Fruit fly (Drosophila melanogaster) whole organism, embryonic: ENCODE results near the gene CG12702.
A peak's percentile ranks its signal among the peaks of the same experiment; 100 is the strongest.

ENCODE experiments used
- Antp ChIP-seq: fragments of 200-800 bp; sonication (Bioruptor generic); optimal IDR thresholded peaks from 3 replicates; lab custom pipeline; 2016; ENCODE audit warnings: missing biosample characterization, missing genetic modification characterization
- Awh ChIP-seq: fragments of 200-800 bp; sonication (Bioruptor generic); IDR thresholded peaks from 2 replicates; pipeline ENCODE4, ENCODE4 v1.3.6; 2022; ENCODE audit warnings: missing biosample characterization, missing genetic modification characterization
- Blimp-1 ChIP-seq: fragments of 200-800 bp; sonication (Bioruptor generic); optimal IDR thresholded peaks from 3 replicates; lab custom pipeline; 2018; ENCODE audit warnings: missing biosample characterization, missing genetic modification characterization, mild to moderate bottlenecking, moderate library complexity, missing genetic modification reagents
- CG11247 ChIP-seq: fragments of 200-800 bp; sonication (Bioruptor generic); IDR thresholded peaks from 2 replicates; pipeline ENCODE4 v1.3.6; 2022; ENCODE audit warnings: missing biosample characterization, missing genetic modification characterization
- CG12236 ChIP-seq: fragments of 200-800 bp; sonication (Bioruptor generic); optimal IDR thresholded peaks from 2 replicates; lab custom pipeline; 2016; ENCODE audit warnings: missing biosample characterization, missing genetic modification characterization
- CG12299 ChIP-seq: fragments of 200-800 bp; sonication (Bioruptor generic); optimal IDR thresholded peaks from 2 replicates; lab custom pipeline; 2018; ENCODE audit warnings: missing biosample characterization, mild to moderate bottlenecking, missing genetic modification characterization
- CG12942 ChIP-seq: fragments of 200-800 bp; sonication (Bioruptor generic); optimal IDR thresholded peaks from 3 replicates; lab custom pipeline; 2016; ENCODE audit warnings: missing biosample characterization, missing genetic modification characterization
- CG13775 ChIP-seq: fragments of 200-800 bp; sonication (Bioruptor generic); optimal IDR thresholded peaks from 3 replicates; lab custom pipeline; 2017; ENCODE audit warnings: missing biosample characterization, mild to moderate bottlenecking, missing genetic modification characterization
- CG14965 ChIP-seq: fragments of 200-800 bp; sonication (Bioruptor generic); optimal IDR thresholded peaks from 2 replicates; lab custom pipeline; 2016; ENCODE audit warnings: missing biosample characterization, missing genetic modification characterization, borderline replicate concordance
- CG15514 ChIP-seq: fragments of 200-800 bp; sonication (Bioruptor generic); optimal IDR thresholded peaks from 3 replicates; lab custom pipeline; 2017; ENCODE audit warnings: missing biosample characterization, missing genetic modification characterization, mild to moderate bottlenecking, moderate library complexity, missing genetic modification reagents
- CG17361 ChIP-seq: fragments of 200-800 bp; sonication (Bioruptor generic); IDR thresholded peaks from 3 replicates; pipeline ENCODE4 v1.3.6; 2022; ENCODE audit warnings: missing biosample characterization, missing genetic modification characterization
- CG17912 ChIP-seq: fragments of 200-800 bp; sonication (Bioruptor generic); optimal IDR thresholded peaks from 2 replicates; lab custom pipeline; 2018; ENCODE audit warnings: missing biosample characterization, mild to moderate bottlenecking, missing genetic modification characterization
- CG18619 ChIP-seq: fragments of 200-800 bp; sonication (Bioruptor generic); optimal IDR thresholded peaks from 3 replicates; lab custom pipeline; 2017; ENCODE audit warnings: missing biosample characterization, mild to moderate bottlenecking, missing genetic modification characterization
- CG2202 ChIP-seq: fragments of 200-800 bp; sonication (Bioruptor generic); optimal IDR thresholded peaks from 2 replicates; lab custom pipeline; 2018; ENCODE audit warnings: missing biosample characterization, mild to moderate bottlenecking, missing genetic modification characterization
- CG3065 ChIP-seq: fragments of 200-800 bp; sonication (Bioruptor generic); optimal IDR thresholded peaks from 2 replicates; lab custom pipeline; 2016; ENCODE audit warnings: missing biosample characterization, missing genetic modification characterization
- CG3838 ChIP-seq: fragments of 200-800 bp; sonication (Bioruptor generic); optimal IDR thresholded peaks from 3 replicates; lab custom pipeline; 2016; ENCODE audit warnings: missing biosample characterization, missing genetic modification characterization
- CG4282 ChIP-seq: fragments of 200-800 bp; sonication (Bioruptor generic); optimal IDR thresholded peaks from 2 replicates; lab custom pipeline; 2016; ENCODE audit warnings: missing biosample characterization, missing genetic modification characterization
- D ChIP-seq, 2 experiments: fragments of 200-800 bp in 1 of 2; fragments of >200 bp in 1 of 2; sonication (Bioruptor generic) in 1 of 2; optimal IDR thresholded peaks; 2 replicates in 1 of 2; 3 replicates in 1 of 2; lab custom pipeline; 2017; ENCODE audit warnings: mild to moderate bottlenecking in 1 of 2, missing biosample characterization in 1 of 2, missing genetic modification characterization in 1 of 2, missing genetic modification reagents in 1 of 2
- D19A ChIP-seq: fragments of 200-800 bp; optimal IDR thresholded peaks from 3 replicates; lab custom pipeline; 2019; ENCODE audit warnings: missing biosample characterization, mild to moderate bottlenecking, missing genetic modification characterization, moderate library complexity
- Doc3 ChIP-seq: fragments of 200-800 bp; sonication (Bioruptor generic); IDR thresholded peaks from 3 replicates; pipeline ENCODE4 v1.3.6; 2022; ENCODE audit warnings: missing biosample characterization, missing genetic modification characterization; ENCODE audit not compliant: partially characterized antibody
- H15 ChIP-seq: fragments of 200-800 bp; sonication (Bioruptor generic); IDR thresholded peaks from 3 replicates; pipeline ENCODE4 v1.3.6; 2022; ENCODE audit warnings: missing biosample characterization, missing genetic modification characterization
- HLHmδ ChIP-seq: fragments of 200-800 bp; sonication (Bioruptor generic); optimal IDR thresholded peaks from 2 replicates; lab custom pipeline; 2018; ENCODE audit warnings: missing biosample characterization, mild to moderate bottlenecking, missing genetic modification characterization, moderate library complexity
- Hr39 ChIP-seq: fragments of >200 bp; optimal IDR thresholded peaks from 2 replicates; lab custom pipeline; 2017
- Kr ChIP-seq: fragments of 200-800 bp; sonication (Bioruptor generic); optimal IDR thresholded peaks from 2 replicates; lab custom pipeline; 2017; ENCODE audit warnings: missing biosample characterization, mild to moderate bottlenecking, missing genetic modification characterization
- MBD-R2 ChIP-seq: fragments of 200-800 bp; sonication (Bioruptor generic); IDR thresholded peaks from 2 replicates; pipeline ENCODE4 v1.3.6; 2022; ENCODE audit warnings: missing biosample characterization, missing genetic modification characterization
- Optix ChIP-seq: fragments of 200-800 bp; sonication (Bioruptor generic); IDR thresholded peaks from 3 replicates; pipeline ENCODE4 v1.3.6; 2022; ENCODE audit warnings: missing biosample characterization, missing genetic modification characterization
- Scr ChIP-seq: fragments of 200-800 bp; sonication (Bioruptor generic); IDR thresholded peaks from 2 replicates; pipeline ENCODE4 v1.3.6; 2022; ENCODE audit warnings: missing biosample characterization, missing genetic modification characterization; ENCODE audit not compliant: partially characterized antibody
- bab2 ChIP-seq: fragments of 200-800 bp; sonication (Bioruptor generic); optimal IDR thresholded peaks from 2 replicates; lab custom pipeline; 2016; ENCODE audit warnings: missing biosample characterization, missing genetic modification characterization
- cato ChIP-seq: fragments of 200-800 bp; sonication (Bioruptor generic); optimal IDR thresholded peaks from 2 replicates; lab custom pipeline; 2016; ENCODE audit warnings: missing biosample characterization, missing genetic modification characterization, borderline replicate concordance
- gcm ChIP-seq: fragments of 200-800 bp; sonication (Bioruptor generic); optimal IDR thresholded peaks from 2 replicates; lab custom pipeline; 2019; ENCODE audit warnings: missing biosample characterization, mild to moderate bottlenecking, missing genetic modification characterization, moderate library complexity
- jigr1 ChIP-seq: fragments of 200-800 bp; sonication (Bioruptor generic); IDR thresholded peaks from 3 replicates; pipeline ENCODE4 v1.3.6; 2022; ENCODE audit warnings: missing biosample characterization, missing genetic modification characterization
- jumu ChIP-seq: fragments of 200-800 bp; sonication (Bioruptor generic); optimal IDR thresholded peaks from 3 replicates; lab custom pipeline; 2016; ENCODE audit warnings: missing biosample characterization, missing genetic modification characterization
- knrl ChIP-seq: fragments of 200-800 bp; sonication (Bioruptor generic); IDR thresholded peaks from 3 replicates; pipeline ENCODE4 v1.3.6; 2022; ENCODE audit warnings: missing biosample characterization, missing genetic modification characterization; ENCODE audit not compliant: partially characterized antibody
- lov ChIP-seq, 2 experiments: fragments of 200-800 bp in 1 of 2; fragments of >200 bp in 1 of 2; sonication (Bioruptor generic) in 1 of 2; IDR thresholded peaks in 1 of 2; optimal IDR thresholded peaks in 1 of 2; 2 replicates in 1 of 2; 3 replicates in 1 of 2; pipeline versions ENCODE4 v1.3.6 to Lab custom; 2017 to 2022; ENCODE audit warnings: missing biosample characterization in 1 of 2, missing genetic modification characterization in 1 of 2
- nom ChIP-seq: fragments of 200-800 bp; sonication (Bioruptor generic); optimal IDR thresholded peaks from 2 replicates; lab custom pipeline; 2017; ENCODE audit warnings: missing biosample characterization, missing genetic modification characterization, mild to moderate bottlenecking, moderate library complexity, missing genetic modification reagents
- pan ChIP-seq, 4 experiments: fragments of >200 bp in 3 of 4; fragments of 200-800 bp in 1 of 4; sonication (Bioruptor generic) in 1 of 4; optimal IDR thresholded peaks in 3 of 4; IDR thresholded peaks in 1 of 4; 2 replicates each; pipeline versions ENCODE4 v1.3.6 to Lab custom; 2017 to 2022; ENCODE audit warnings: missing biosample characterization in 2 of 4, missing genetic modification characterization in 2 of 4, mixed read lengths in 1 of 4
- pnt ChIP-seq: fragments of 200-800 bp; sonication (Bioruptor generic); optimal IDR thresholded peaks from 3 replicates; lab custom pipeline; 2016; ENCODE audit warnings: missing biosample characterization, missing genetic modification characterization
- pzg ChIP-seq: fragments of 200-800 bp; sonication (Bioruptor generic); optimal IDR thresholded peaks from 3 replicates; lab custom pipeline; 2018; ENCODE audit warnings: missing biosample characterization, mild to moderate bottlenecking, missing genetic modification characterization, moderate library complexity
- row ChIP-seq: fragments of 200-800 bp; sonication (Bioruptor generic); IDR thresholded peaks from 3 replicates; pipeline ENCODE4 v1.3.6; 2022; ENCODE audit warnings: missing biosample characterization, missing genetic modification characterization
- sima ChIP-seq: fragments of 200-800 bp; sonication (Bioruptor generic); optimal IDR thresholded peaks from 2 replicates; lab custom pipeline; 2016; ENCODE audit warnings: missing biosample characterization, missing genetic modification characterization
- sug ChIP-seq: fragments of 200-800 bp; optimal IDR thresholded peaks from 2 replicates; lab custom pipeline; 2019; ENCODE audit warnings: missing biosample characterization, mild to moderate bottlenecking, missing genetic modification characterization, moderate library complexity
- tll ChIP-seq, 2 experiments: fragments of 200-800 bp in 1 of 2; fragments of >200 bp in 1 of 2; sonication (Bioruptor generic) in 1 of 2; optimal IDR thresholded peaks; 2 replicates each; lab custom pipeline; 2017 to 2019; ENCODE audit warnings: missing biosample characterization in 2 of 2, missing genetic modification characterization in 2 of 2, mild to moderate bottlenecking in 1 of 2, moderate library complexity in 1 of 2
- twi ChIP-seq: fragments of 200-800 bp; optimal IDR thresholded peaks from 2 replicates; lab custom pipeline; 2019; ENCODE audit warnings: missing biosample characterization, mild to moderate bottlenecking, missing genetic modification characterization, moderate library complexity
- unc-4 ChIP-seq: fragments of 200-800 bp; sonication (Bioruptor generic); IDR thresholded peaks from 2 replicates; pipeline ENCODE4 v1.3.6; 2022; ENCODE audit warnings: missing biosample characterization, missing genetic modification characterization; ENCODE audit not compliant: partially characterized antibody
- unpg ChIP-seq: fragments of 200-800 bp; sonication (Bioruptor generic); optimal IDR thresholded peaks from 3 replicates; lab custom pipeline; 2018; ENCODE audit warnings: missing biosample characterization, mild to moderate bottlenecking, missing genetic modification characterization, moderate library complexity
- vfl ChIP-seq: fragments of 200-800 bp; sonication (Bioruptor generic); optimal IDR thresholded peaks from 2 replicates; lab custom pipeline; 2016; ENCODE audit warnings: missing biosample characterization, missing genetic modification characterization
- zen2 ChIP-seq: fragments of 200-800 bp; sonication (Bioruptor generic); IDR thresholded peaks from 3 replicates; pipeline ENCODE4 v1.3.6; 2022; ENCODE audit warnings: missing biosample characterization, missing genetic modification characterization; ENCODE audit not compliant: partially characterized antibody

The CG12702 gene

DNA sequence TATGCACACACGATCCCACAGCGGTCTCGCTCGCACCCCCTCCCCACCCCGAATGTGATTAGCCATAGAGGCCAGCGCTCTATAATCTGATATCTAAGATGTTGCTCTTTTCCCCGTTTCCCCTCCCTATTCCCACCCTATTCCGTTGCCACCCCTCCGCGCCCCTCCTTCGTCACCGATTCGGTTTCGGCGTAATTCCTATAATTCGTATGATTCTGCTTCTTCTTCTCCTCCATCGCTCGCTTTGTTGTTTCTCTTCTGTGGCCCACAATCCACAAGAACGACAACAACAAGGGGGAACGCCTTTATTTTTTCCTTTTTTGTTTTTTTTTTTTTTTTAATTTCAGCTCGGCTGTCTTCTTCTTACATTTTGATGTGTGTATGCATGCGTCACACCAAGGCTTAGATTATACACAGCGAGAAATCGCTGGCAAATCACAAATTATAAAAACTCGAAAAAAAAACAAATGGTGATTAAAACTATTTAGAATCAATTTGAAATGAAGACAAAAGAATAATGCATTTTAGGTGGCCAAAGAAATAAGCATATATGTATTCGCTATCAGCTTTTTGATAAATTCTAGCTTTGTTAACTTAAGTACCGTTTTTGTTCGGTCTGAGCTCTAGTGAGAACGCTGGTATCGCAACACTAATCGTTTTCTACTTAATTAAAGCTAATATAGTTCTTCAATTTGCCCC, 5.3 kb upstream of the CG12702 start (continued):
- TF ChIP-seq pzg: no peak
- TF ChIP-seq CG4282 (GFP tag; lab: Kevin White, UChicago): no peak
- TF ChIP-seq CG12942 (GFP tag; lab: Kevin White, UChicago): no peak
- no peak for TF ChIP-seq H15 (GFP tag; lab: Robert Waterston, UW)
- TF ChIP-seq Doc3 (GFP tag; lab: Robert Waterston, UW): no peak
- peak; percentile 54 for TF ChIP-seq unpg (GFP tag; lab: Kevin White, UChicago)
- peak; percentile 29 for TF ChIP-seq Antp (GFP tag; lab: Kevin White, UChicago)
- TF ChIP-seq row: peak; percentile 47; the same call in 2 of the 3 replicates
- peak; percentile 63 for TF ChIP-seq CG17361 (GFP tag; lab: Robert Waterston, UW)
- no peak for TF ChIP-seq unc-4 (GFP tag; lab: Robert Waterston, UW)
- TF ChIP-seq CG13775 (GFP tag; lab: Kevin White, UChicago): peak; percentile 46
- TF ChIP-seq Hr39: no peak
- TF ChIP-seq Awh (GFP tag; lab: Robert Waterston, UW): no peak
- TF ChIP-seq sima (GFP tag; lab: Kevin White, UChicago): no peak
- no peak for TF ChIP-seq CG17912 (GFP tag; lab: Kevin White, UChicago)
- peak; percentile 42 for TF ChIP-seq CG2202
- TF ChIP-seq cato (GFP tag; lab: Kevin White, UChicago): no peak
- TF ChIP-seq D19A (tag; lab: Kevin White, UChicago): peak; percentile 46
- no peak for TF ChIP-seq pan (optimal IDR thresholded peaks at IDR 0.05; lab: Kevin White, UChicago)
- no peak for TF ChIP-seq pan (GFP tag; optimal IDR thresholded peaks at IDR 0.05 in 1 of 2, IDR thresholded peaks at IDR 0.05 in 1 of 2)
- TF ChIP-seq knrl (GFP tag; lab: Robert Waterston, UW): no peak
- no peak for TF ChIP-seq jumu (GFP tag; lab: Kevin White, UChicago)
- TF ChIP-seq MBD-R2 (GFP tag; lab: Robert Waterston, UW): no peak
- peak; percentile 31 for TF ChIP-seq gcm
- TF ChIP-seq CG18619: peak; percentile 3
- no peak for TF ChIP-seq sug
- TF ChIP-seq D (optimal IDR thresholded peaks at IDR 0.05; lab: Kevin White, UChicago): no peak
- peak; percentile 50 for TF ChIP-seq D (GFP tag; optimal IDR thresholded peaks at IDR 0.05; lab: Kevin White, UChicago)
- TF ChIP-seq twi (tag; lab: Kevin White, UChicago): no peak
- no peak for TF ChIP-seq CG14965 (GFP tag; lab: Kevin White, UChicago)
- no peak for TF ChIP-seq vfl (GFP tag; lab: Kevin White, UChicago)
- no peak for TF ChIP-seq Optix (GFP tag; lab: Robert Waterston, UW)
- peak; percentile 36 for TF ChIP-seq nom (GFP tag; lab: Kevin White, UChicago)
- no peak for TF ChIP-seq CG12299
- no peak for TF ChIP-seq CG3838
- TF ChIP-seq CG12236 (GFP tag; lab: Kevin White, UChicago): peak; percentile 53
- TF ChIP-seq bab2: peak; percentile 40
- peak; percentile 46 for TF ChIP-seq Blimp-1
- no peak for TF ChIP-seq HLHmδ (GFP tag; lab: Kevin White, UChicago)
- no peak for TF ChIP-seq tll (GFP tag; optimal IDR thresholded peaks at IDR 0.05; lab: Kevin White, UChicago)
- no peak for TF ChIP-seq lov (optimal IDR thresholded peaks at IDR 0.05; lab: Kevin White, UChicago)
- TF ChIP-seq lov (GFP tag; IDR thresholded peaks at IDR 0.05; lab: Robert Waterston, UW): no peak
- TF ChIP-seq Scr (GFP tag; lab: Robert Waterston, UW): no peak
- TF ChIP-seq pnt (GFP tag; lab: Kevin White, UChicago): peak; percentile 21
- no peak for TF ChIP-seq CG15514
- no peak for TF ChIP-seq jigr1 (GFP tag; lab: Robert Waterston, UW)
- no peak for TF ChIP-seq zen2 (GFP tag; lab: Robert Waterston, UW)
- TF ChIP-seq CG11247 (GFP tag; lab: Robert Waterston, UW): no peak
- TF ChIP-seq CG3065 (GFP tag; lab: Kevin White, UChicago): peak; percentile 0
- no peak for TF ChIP-seq Kr
